Worm (Caenorhabditis elegans): ENCODE measurements around the gene F14D2.14.

DNA sequence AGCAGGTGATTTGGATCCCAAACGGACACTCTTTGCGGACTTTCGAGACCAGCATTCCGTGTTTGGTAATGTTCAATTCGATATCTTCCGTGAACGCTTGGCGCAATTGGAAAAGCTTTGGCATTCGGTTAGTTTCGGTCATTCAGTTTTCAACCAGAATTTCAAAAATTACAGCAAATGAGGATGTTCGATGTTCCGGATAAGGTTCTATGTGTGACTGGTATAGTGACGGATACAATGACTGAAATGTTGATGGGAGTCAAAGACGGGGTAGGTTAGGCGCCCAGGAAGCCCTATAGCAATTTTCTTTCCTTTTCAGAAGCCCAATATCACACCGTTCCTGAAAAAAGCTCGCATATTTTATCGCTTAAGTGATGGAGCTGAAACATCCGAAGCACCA is 35.3 kb upstream of the F14D2.14 start:
- TF ChIP-seq nhr-76 (tag; optimal IDR thresholded peaks at IDR 0.05) (no peak), nhr-12 (tag; optimal IDR thresholded peaks at IDR 0.05) (no peak), sptf-1 (tag; optimal IDR thresholded peaks at IDR 0.05) (no peak), pha-4 (tag; optimal IDR thresholded peaks at IDR 0.05) (no peak), mls-2 (tag; optimal IDR thresholded peaks at IDR 0.05) (no peak), ztf-11 (tag; optimal IDR thresholded peaks at IDR 0.05) (no peak), unc-120 (tag; optimal IDR thresholded peaks at IDR 0.05; ENCODE audit: poor library complexity, severe bottlenecking) (no peak), lin-13 (tag; optimal IDR thresholded peaks at IDR 0.05) (no peak), unc-62 (GFP tag; optimal IDR thresholded peaks at IDR 0.05) (no peak), ces-1 (GFP tag; optimal IDR thresholded peaks at IDR 0.05) (no peak), mep-1 (tag; optimal IDR thresholded peaks at IDR 0.05) (no peak), elt-3 (tag; optimal IDR thresholded peaks at IDR 0.05) (no peak)
